Worm (Caenorhabditis elegans) whole organism, L4/young adult: ENCODE data around the gene baf-1.

Experiments
- dao-5 ChIP-seq: sonication (generic microtip); optimal IDR thresholded peaks from 2 replicates; lab custom pipeline; 2016; ENCODE audit warnings: missing genotype, missing genetic modification characterization, moderate library complexity, missing compliant biosample characterization
- him-1 ChIP-seq: sonication (generic microtip); optimal IDR thresholded peaks from 2 replicates; lab custom pipeline; 2016; ENCODE audit warnings: missing genotype, missing genetic modification reagents, missing genetic modification characterization, missing compliant biosample characterization

- TF ChIP-seq dao-5 (tag; lab: Kevin White, UChicago) (no peak), him-1 (tag; lab: Kevin White, UChicago) (no peak)
These were observed 41.0 kb upstream of the baf-1 start, which contains the start of gene T26G10.5 for ce11 chrIII:9426301-9426700.
